Worm (Caenorhabditis elegans) whole organism, L1 larva: ENCODE measurements around the gene Y56A3A.33.

Source experiments
- C04F5.9 ChIP-seq: sonication (generic microtip); optimal IDR thresholded peaks from 2 replicates; lab custom pipeline; 2016; ENCODE audit warnings: missing genetic modification characterization, missing compliant biosample characterization
- C34B4.2 ChIP-seq: sonication (generic microtip); optimal IDR thresholded peaks from 2 replicates; lab custom pipeline; 2017; ENCODE audit warnings: mild to moderate bottlenecking, missing genetic modification characterization, missing compliant biosample characterization
- F16B12.6 ChIP-seq: fragments of 150-350 bp; optimal IDR thresholded peaks from 2 replicates; lab custom pipeline; 2014; ENCODE audit warnings: missing biosample characterization, missing genetic modification characterization
- aha-1 ChIP-seq: fragments of 150-350 bp; optimal IDR thresholded peaks from 2 replicates; lab custom pipeline; 2014; ENCODE audit warnings: missing biosample characterization, missing genetic modification characterization
- ama-1 ChIP-seq: fragments of 150-350 bp; optimal IDR thresholded peaks from 2 replicates; lab custom pipeline; 2014
- ceh-63 ChIP-seq: fragments of 200-800 bp; sonication (Bioruptor generic); optimal IDR thresholded peaks from 2 replicates; lab custom pipeline; 2018; ENCODE audit warnings: mild to moderate bottlenecking, missing genetic modification characterization, missing compliant biosample characterization
- ceh-90 ChIP-seq: sonication (generic microtip); optimal IDR thresholded peaks from 2 replicates; lab custom pipeline; 2016; ENCODE audit warnings: missing genetic modification characterization, missing compliant biosample characterization
- dpl-1 ChIP-seq, 3 experiments: fragments of 150-350 bp in 2 of 3; sonication (generic microtip) in 1 of 3; optimal IDR thresholded peaks; 2 replicates each; lab custom pipeline; 2014 to 2017; ENCODE audit warnings: missing biosample characterization in 3 of 3, missing genetic modification characterization in 3 of 3, missing genetic modification reagents in 3 of 3
- dsc-1 ChIP-seq: sonication (generic microtip); optimal IDR thresholded peaks from 2 replicates; lab custom pipeline; 2016; ENCODE audit warnings: mild to moderate bottlenecking, missing genetic modification characterization, missing compliant biosample characterization
- efl-3 ChIP-seq: fragments of 200-800 bp; sonication (Bioruptor generic); optimal IDR thresholded peaks from 2 replicates; lab custom pipeline; 2018; ENCODE audit warnings: mild to moderate bottlenecking, missing genetic modification characterization, missing compliant biosample characterization
- egl-13 ChIP-seq: sonication (generic microtip); optimal IDR thresholded peaks from 2 replicates; lab custom pipeline; 2016; ENCODE audit warnings: missing genotype, missing genetic modification reagents, missing genetic modification characterization, missing compliant biosample characterization
- egl-27 ChIP-seq, 2 experiments: fragments of 150-350 bp in 1 of 2; sonication (generic microtip); optimal IDR thresholded peaks; 3 replicates each; lab custom pipeline; 2017 to 2018; ENCODE audit warnings: missing biosample characterization in 2 of 2, missing genetic modification characterization in 2 of 2, missing genetic modification reagents in 2 of 2
- elt-2 ChIP-seq: sonication (generic microtip); optimal IDR thresholded peaks from 2 replicates; lab custom pipeline; 2016; ENCODE audit warnings: missing genetic modification characterization, mild to moderate bottlenecking, inconsistent platforms, missing compliant biosample characterization, missing genetic modification reagents
- fkh-10 ChIP-seq: sonication (generic microtip); optimal IDR thresholded peaks from 2 replicates; lab custom pipeline; 2017; ENCODE audit warnings: missing biosample characterization, missing genetic modification reagents, missing genetic modification characterization
- fkh-4 ChIP-seq: sonication (generic microtip); optimal IDR thresholded peaks from 2 replicates; lab custom pipeline; 2016; ENCODE audit warnings: missing compliant biosample characterization, missing genetic modification characterization, borderline replicate concordance
- fos-1 ChIP-seq: fragments of 150-350 bp; optimal IDR thresholded peaks from 2 replicates; lab custom pipeline; 2014; ENCODE audit warnings: missing biosample characterization, missing genetic modification characterization
- grh-1 ChIP-seq: fragments of 200-800 bp; sonication (Bioruptor generic); IDR thresholded peaks from 2 replicates; pipeline ENCODE4 v1.3.6; 2022; ENCODE audit warnings: missing genetic modification reagents, missing genetic modification characterization, missing compliant biosample characterization
- hlh-17 ChIP-seq: fragments of 200-800 bp; sonication (Bioruptor generic); optimal IDR thresholded peaks from 2 replicates; lab custom pipeline; 2018; ENCODE audit warnings: missing genetic modification characterization, mild to moderate bottlenecking, missing compliant biosample characterization, moderate library complexity, borderline replicate concordance
- irx-1 ChIP-seq: sonication (generic microtip); optimal IDR thresholded peaks from 2 replicates; lab custom pipeline; 2016; ENCODE audit warnings: missing genetic modification characterization, missing compliant biosample characterization
- isw-1 ChIP-seq: fragments of 200-800 bp; sonication (Bioruptor generic); IDR thresholded peaks from 2 replicates; pipeline ENCODE4 v1.3.6; 2022; ENCODE audit warnings: missing genetic modification characterization, missing compliant biosample characterization
- lin-13 ChIP-seq: fragments of 150-350 bp; optimal IDR thresholded peaks from 2 replicates; lab custom pipeline; 2014; ENCODE audit warnings: missing biosample characterization, missing genetic modification reagents, missing genetic modification characterization
- lin-14 ChIP-seq: fragments of 200-800 bp; sonication (Bioruptor generic); optimal IDR thresholded peaks from 2 replicates; lab custom pipeline; 2018; ENCODE audit warnings: mild to moderate bottlenecking, missing genetic modification characterization, moderate library complexity, missing compliant biosample characterization
- lin-15B ChIP-seq: fragments of 150-350 bp; sonication (generic microtip); optimal IDR thresholded peaks from 3 replicates; lab custom pipeline; 2014; ENCODE audit warnings: missing biosample characterization, missing genetic modification characterization
- lin-35 ChIP-seq, 2 experiments: fragments of 150-350 bp; optimal IDR thresholded peaks; 2 replicates each; lab custom pipeline; 2014; ENCODE audit warnings: missing biosample characterization in 2 of 2, missing genetic modification characterization in 2 of 2, missing genetic modification reagents in 2 of 2
- lir-3 ChIP-seq: sonication (generic microtip); optimal IDR thresholded peaks from 2 replicates; lab custom pipeline; 2016; ENCODE audit warnings: mild to moderate bottlenecking, missing genetic modification characterization, moderate library complexity, missing compliant biosample characterization; ENCODE audit not compliant: poor library complexity
- lsy-2 ChIP-seq, 2 experiments: fragments of 150-350 bp; optimal IDR thresholded peaks; 2 replicates each; lab custom pipeline; 2014; ENCODE audit warnings: missing biosample characterization in 2 of 2, missing genetic modification characterization in 2 of 2
- mdl-1 ChIP-seq, 2 experiments: fragments of 150-350 bp; optimal IDR thresholded peaks; 2 replicates each; lab custom pipeline; 2014 to 2017; ENCODE audit warnings: missing biosample characterization in 2 of 2, missing genetic modification characterization in 2 of 2, inconsistent platforms in 1 of 2
- mef-2 ChIP-seq: fragments of 150-350 bp; optimal IDR thresholded peaks from 2 replicates; lab custom pipeline; 2014; ENCODE audit warnings: missing biosample characterization, missing genetic modification characterization
- mep-1 ChIP-seq: fragments of 150-350 bp; optimal IDR thresholded peaks from 2 replicates; lab custom pipeline; 2014; ENCODE audit warnings: missing biosample characterization, missing genetic modification characterization
- nhr-12 ChIP-seq: sonication (generic microtip); optimal IDR thresholded peaks from 2 replicates; lab custom pipeline; 2017; ENCODE audit warnings: missing biosample characterization, missing genetic modification characterization
- nhr-19 ChIP-seq: fragments of 200-800 bp; sonication (Bioruptor generic); conservative IDR thresholded peaks from 2 replicates; pipeline ENCODE4 v1.3.6; 2022; ENCODE audit warnings: missing genetic modification characterization, missing compliant biosample characterization
- nhr-20 ChIP-seq: sonication (generic microtip); optimal IDR thresholded peaks from 2 replicates; lab custom pipeline; 2016; ENCODE audit warnings: mild to moderate bottlenecking, missing genetic modification characterization, missing compliant biosample characterization
- nhr-237 ChIP-seq: fragments of 150-350 bp; optimal IDR thresholded peaks from 2 replicates; lab custom pipeline; 2014; ENCODE audit warnings: missing biosample characterization, missing genetic modification characterization
- nhr-47 ChIP-seq: sonication (generic microtip); optimal IDR thresholded peaks from 2 replicates; lab custom pipeline; 2016; ENCODE audit warnings: mild to moderate bottlenecking, missing genetic modification characterization, moderate library complexity, missing compliant biosample characterization
- nhr-71 ChIP-seq: sonication (generic microtip); optimal IDR thresholded peaks from 2 replicates; lab custom pipeline; 2016; ENCODE audit warnings: mild to moderate bottlenecking, missing genetic modification characterization, moderate library complexity, missing compliant biosample characterization
- nhr-77 ChIP-seq: fragments of 150-350 bp; optimal IDR thresholded peaks from 2 replicates; lab custom pipeline; 2014; ENCODE audit warnings: missing biosample characterization, missing genetic modification characterization
- nhr-90 ChIP-seq: sonication (generic microtip); optimal IDR thresholded peaks from 2 replicates; lab custom pipeline; 2016; ENCODE audit warnings: mild to moderate bottlenecking, missing genetic modification characterization, missing compliant biosample characterization; ENCODE audit not compliant: poor library complexity
- pag-3 ChIP-seq: sonication (generic microtip); optimal IDR thresholded peaks from 2 replicates; lab custom pipeline; 2017; ENCODE audit warnings: missing genetic modification characterization, mild to moderate bottlenecking, missing compliant biosample characterization, antibody characterized with exemption, borderline replicate concordance; ENCODE audit not compliant: insufficient read depth
- pqm-1 ChIP-seq: sonication (generic microtip); optimal IDR thresholded peaks from 3 replicates; lab custom pipeline; 2017; ENCODE audit warnings: missing biosample characterization, missing genetic modification characterization
- rnt-1 ChIP-seq: sonication (generic microtip); optimal IDR thresholded peaks from 2 replicates; lab custom pipeline; 2016; ENCODE audit warnings: mild to moderate bottlenecking, missing genetic modification characterization, moderate library complexity, missing compliant biosample characterization
- skn-1 ChIP-seq: fragments of 150-350 bp; optimal IDR thresholded peaks from 2 replicates; lab custom pipeline; 2014; ENCODE audit warnings: missing biosample characterization, missing genetic modification characterization
- snpc-4 ChIP-seq: fragments of 150-350 bp; optimal IDR thresholded peaks from 2 replicates; lab custom pipeline; 2014; ENCODE audit warnings: missing biosample characterization, missing genetic modification characterization
- snu-23 ChIP-seq: sonication (generic microtip); optimal IDR thresholded peaks from 2 replicates; lab custom pipeline; 2016; ENCODE audit warnings: missing genetic modification characterization, missing compliant biosample characterization
- sox-4 ChIP-seq: sonication (generic microtip); optimal IDR thresholded peaks from 2 replicates; lab custom pipeline; 2016; ENCODE audit warnings: missing genetic modification characterization, missing compliant biosample characterization
- tbx-2 ChIP-seq: sonication (generic microtip); optimal IDR thresholded peaks from 2 replicates; lab custom pipeline; 2016; ENCODE audit warnings: missing genetic modification characterization, missing compliant biosample characterization
- unc-130 ChIP-seq: fragments of 150-350 bp; optimal IDR thresholded peaks from 2 replicates; lab custom pipeline; 2017; ENCODE audit warnings: missing biosample characterization, missing genetic modification characterization, inconsistent platforms
- unc-30 ChIP-seq: sonication (generic microtip); optimal IDR thresholded peaks from 2 replicates; lab custom pipeline; 2017; ENCODE audit warnings: missing biosample characterization, missing genetic modification characterization
- unc-62 ChIP-seq: fragments of 150-350 bp; optimal IDR thresholded peaks from 2 replicates; lab custom pipeline; 2014; ENCODE audit warnings: missing biosample characterization, missing genetic modification reagents, missing genetic modification characterization
- vab-15 ChIP-seq: sonication (generic microtip); optimal IDR thresholded peaks from 2 replicates; lab custom pipeline; 2017; ENCODE audit warnings: missing genotype, mild to moderate bottlenecking, missing genetic modification characterization, missing compliant biosample characterization
- xbp-1 ChIP-seq: sonication (generic microtip); optimal IDR thresholded peaks from 2 replicates; lab custom pipeline; 2016; ENCODE audit warnings: missing genetic modification characterization, missing compliant biosample characterization
- ztf-4 ChIP-seq: fragments of 150-350 bp; optimal IDR thresholded peaks from 2 replicates; lab custom pipeline; 2014; ENCODE audit warnings: missing biosample characterization, missing genetic modification characterization

The Y56A3A.33 gene

DNA sequence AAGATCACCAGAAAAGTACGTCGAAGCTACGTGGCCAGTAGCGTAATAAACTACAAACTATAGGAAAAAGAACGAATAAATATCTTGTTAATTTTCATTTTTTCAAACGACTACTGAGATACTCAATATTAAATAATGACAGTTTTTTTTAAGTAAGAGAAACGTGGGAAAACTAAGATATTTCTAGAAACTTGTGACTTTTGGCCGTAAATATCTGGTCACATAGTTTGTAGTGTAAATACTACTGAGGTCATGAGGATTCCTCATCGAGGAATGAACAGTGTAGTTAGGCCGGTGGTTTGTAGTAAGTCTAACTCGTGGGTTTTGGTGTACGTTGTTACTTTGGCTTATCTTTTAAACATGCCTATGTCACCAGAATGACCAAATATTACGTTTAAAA lies 2.3 kb upstream of the Y56A3A.33 start:
- peak; percentile 12 for TF ChIP-seq snu-23 (GFP tag; lab: Kevin White, UChicago)
- peak; percentile 17 for TF ChIP-seq nhr-71 (tag; lab: Kevin White, UChicago)
- peak; percentile 78 for TF ChIP-seq nhr-20
- peak in 1 of 2 experiments; percentile 25 for TF ChIP-seq lin-35 (GFP tag; optimal IDR thresholded peaks at IDR 0.05; lab: Kevin White, UChicago)
- TF ChIP-seq, all 84 proteins: peak for 4; not testable (repeated sequence) for 80

- TF ChIP-seq vab-15 (tag; lab: Kevin White, UChicago) = no peak
- no peak for TF ChIP-seq hlh-17 (GFP tag; lab: Kevin White, UChicago)
- TF ChIP-seq C34B4.2 (tag; lab: Kevin White, UChicago) = no peak
- TF ChIP-seq nhr-71 (tag; lab: Kevin White, UChicago) = peak; percentile 71
- TF ChIP-seq ceh-63 = no peak
- TF ChIP-seq nhr-12 (tag; lab: Kevin White, UChicago) = no peak
- peak; percentile 55 for TF ChIP-seq nhr-47 (tag; lab: Kevin White, UChicago)
- no peak for TF ChIP-seq ama-1 (lab: Kevin White, UChicago)
- TF ChIP-seq lin-35 (GFP tag; optimal IDR thresholded peaks at IDR 0.05; lab: Kevin White, UChicago) = peak; percentile 28 to 63
- no peak for TF ChIP-seq F16B12.6 (tag; lab: Kevin White, UChicago)
- no peak for TF ChIP-seq isw-1 (GFP tag; lab: Robert Waterston, UW)
- peak in 1 of 2 experiments; percentile 56 for TF ChIP-seq mdl-1 (tag; optimal IDR thresholded peaks at IDR 0.05; lab: Kevin White, UChicago)
- TF ChIP-seq tbx-2 (tag; lab: Kevin White, UChicago) = peak; percentile 27
- TF ChIP-seq mef-2 (tag; lab: Kevin White, UChicago) = no peak
- TF ChIP-seq rnt-1 (tag; lab: Kevin White, UChicago) = peak; percentile 65
- TF ChIP-seq dpl-1 (GFP tag; optimal IDR thresholded peaks at IDR 0.05; lab: Kevin White, UChicago) = peak in 2 of 3 experiments; percentile 21 to 42
- no peak for TF ChIP-seq aha-1
- no peak for TF ChIP-seq fkh-10 (GFP tag; lab: Kevin White, UChicago)
- no peak for TF ChIP-seq unc-62 (GFP tag; lab: Kevin White, UChicago)
- TF ChIP-seq lir-3 (tag; lab: Kevin White, UChicago) = no peak
- TF ChIP-seq nhr-90 = peak; percentile 72
- TF ChIP-seq nhr-77 = no peak
- TF ChIP-seq xbp-1 = peak; percentile 39
- peak; percentile 20 to 65 for TF ChIP-seq lsy-2 (tag; optimal IDR thresholded peaks at IDR 0.05; lab: Kevin White, UChicago)
- no peak for TF ChIP-seq pag-3 (tag; lab: Kevin White, UChicago)
- TF ChIP-seq mep-1 (tag; lab: Kevin White, UChicago) = peak; percentile 32
- TF ChIP-seq lin-14 (GFP tag; lab: Kevin White, UChicago) = peak; percentile 81
- TF ChIP-seq irx-1 (tag; lab: Kevin White, UChicago) = no peak
- TF ChIP-seq pqm-1 (tag; lab: Kevin White, UChicago) = no peak
- TF ChIP-seq nhr-19 (GFP tag; lab: Robert Waterston, UW) = peak; percentile 42
- TF ChIP-seq egl-13 (tag; lab: Kevin White, UChicago) = no peak
- no peak for TF ChIP-seq fkh-4 (tag; lab: Kevin White, UChicago)
- peak; percentile 30 for TF ChIP-seq skn-1 (tag; lab: Kevin White, UChicago)
- TF ChIP-seq egl-27 (tag; optimal IDR thresholded peaks at IDR 0.05; lab: Kevin White, UChicago) = no peak
- TF ChIP-seq unc-30 (tag; lab: Kevin White, UChicago) = no peak
- TF ChIP-seq ztf-4 (tag; lab: Kevin White, UChicago) = no peak
- TF ChIP-seq grh-1 (GFP tag; lab: Robert Waterston, UW) = 0 out of 2 replicates have a peak, but pooled peaks have one; percentile 9
- TF ChIP-seq elt-2 (tag; lab: Kevin White, UChicago) = peak; percentile 80
- no peak for TF ChIP-seq lin-13 (GFP tag; lab: Kevin White, UChicago)
- TF ChIP-seq ceh-90 = no peak
- TF ChIP-seq dsc-1 (tag; lab: Kevin White, UChicago) = no peak
- TF ChIP-seq sox-4 (tag; lab: Kevin White, UChicago) = no peak
- no peak for TF ChIP-seq efl-3 (GFP tag; lab: Kevin White, UChicago)
- TF ChIP-seq C04F5.9 = no peak
- TF ChIP-seq snpc-4 (tag; lab: Kevin White, UChicago) = no peak
- no peak for TF ChIP-seq lin-15B
- peak; percentile 77 for TF ChIP-seq unc-130 (tag; lab: Kevin White, UChicago)
- TF ChIP-seq fos-1 = peak; percentile 3
- no peak for TF ChIP-seq nhr-237
Measured at ce11 chrIII:12003264-12003663, 514 bp upstream of the Y56A3A.33 start.
